Fruit fly (Drosophila melanogaster): ENCODE results near the gene dar1.

DNA sequence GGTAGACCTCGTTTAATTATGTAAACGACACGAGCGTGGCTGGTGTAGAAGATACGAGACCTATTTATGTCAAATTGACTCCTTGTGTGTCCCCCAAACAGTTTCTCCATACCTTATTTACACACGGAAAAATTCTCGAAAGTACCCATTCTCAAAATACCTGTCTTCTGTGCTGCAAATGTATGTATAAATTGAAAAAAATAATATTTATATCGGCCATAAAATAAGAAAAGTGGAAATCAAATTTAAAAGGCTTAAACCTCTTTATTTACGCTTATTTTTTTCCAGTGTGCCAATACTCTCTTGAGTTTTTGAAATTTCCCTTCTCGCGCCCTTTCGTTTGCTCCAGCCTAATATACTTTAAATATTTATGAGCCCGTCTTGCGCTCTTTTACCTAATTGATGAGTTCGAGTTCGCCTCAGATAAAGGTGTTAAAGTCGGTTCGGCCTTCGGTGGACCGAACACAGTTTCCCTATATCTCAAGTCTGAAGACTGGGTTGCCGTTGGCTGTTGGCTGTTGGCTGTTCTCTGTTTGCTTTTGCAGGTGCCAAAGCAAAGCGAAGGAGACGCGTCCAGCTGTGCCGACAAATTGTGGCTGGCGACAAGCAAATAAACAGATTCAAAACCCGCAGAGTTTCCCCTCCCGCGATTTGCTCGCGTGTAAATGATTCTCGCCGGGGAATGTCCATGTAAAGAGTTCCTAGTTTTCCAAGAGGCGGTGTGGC, 12.6 kb downstream of the dar1 start:
- TF ChIP-seq CG5204 (GFP tag; optimal IDR thresholded peaks at IDR 0.05) (no peak), CG7101 (tag; optimal IDR thresholded peaks at IDR 0.05) (no peak), Hr96 (GFP tag; optimal IDR thresholded peaks at IDR 0.05) (no peak), CG14711 (tag; optimal IDR thresholded peaks at IDR 0.05) (no peak), Mnt (GFP tag; optimal IDR thresholded peaks at IDR 0.05) (no peak), CG7045 (GFP tag; optimal IDR thresholded peaks at IDR 0.05) (no peak), toe (GFP tag; optimal IDR thresholded peaks at IDR 0.05) (no peak), bab1 (GFP tag; optimal IDR thresholded peaks at IDR 0.05) (no peak), kay (GFP tag; ENCODE audit: borderline replicate concordance) (peak; percentile 2), CG33017 (tag; optimal IDR thresholded peaks at IDR 0.05) (no peak), Crg-1 (GFP tag; optimal IDR thresholded peaks at IDR 0.05) (no peak), CG11617 (GFP tag; optimal IDR thresholded peaks at IDR 0.05) (no peak)
